Fruit fly (Drosophila melanogaster) S2 (cell line): ENCODE results near the gene CG6867.

Source experiments
- CG8478 ChIP-seq: fragments of >200 bp; optimal IDR thresholded peaks from 2 replicates; lab custom pipeline; 2018
- CTCF ChIP-seq, 2 experiments: fragments of >200 bp; optimal IDR thresholded peaks; 2 replicates each; lab custom pipeline; 2018

CG6867 gene

dm6 chrX:18023615-18024163, at the start of gene CG6867:
TSS of gene CG6867 (plus strand) at chrX:18023870.
- TF ChIP-seq CTCF (optimal IDR thresholded peaks at IDR 0.05; lab: Kevin White, UChicago) (no peak), CG8478 (no peak)

dm6 chrX:17995535-17995934, 28.1 kb upstream of the CG6867 start:
- TF ChIP-seq CG8478 = no peak
- no peak for TF ChIP-seq CTCF (optimal IDR thresholded peaks at IDR 0.05; lab: Kevin White, UChicago)

dm6 chrX:18003772-18004569, 19.7 kb upstream of the CG6867 start:
- TF ChIP-seq CTCF (optimal IDR thresholded peaks at IDR 0.05; lab: Kevin White, UChicago) = no peak

dm6 chrX:18007506-18007905, 16.2 kb upstream of the CG6867 start, which contains the start of gene CG12672:
TSS of gene CG12672 (minus strand) at chrX:18007606.
- no peak for TF ChIP-seq CG8478
- TF ChIP-seq CTCF (optimal IDR thresholded peaks at IDR 0.05; lab: Kevin White, UChicago) = no peak

dm6 chrX:18009438-18009837, 14.2 kb upstream of the CG6867 start:
- TF ChIP-seq CG8478 (no peak), CTCF (optimal IDR thresholded peaks at IDR 0.05; lab: Kevin White, UChicago) (no peak)

- TF ChIP-seq CG8478 (no peak), CTCF (optimal IDR thresholded peaks at IDR 0.05; lab: Kevin White, UChicago) (no peak)
These were observed 9.1 kb upstream of the CG6867 start for dm6 chrX:18014601-18015000.

- no peak for TF ChIP-seq CG8478
- TF ChIP-seq CTCF (optimal IDR thresholded peaks at IDR 0.05; lab: Kevin White, UChicago) = no peak
These were observed 5.1 kb upstream of the CG6867 start for dm6 chrX:18018437-18019100.

- TF ChIP-seq CTCF (optimal IDR thresholded peaks at IDR 0.05; lab: Kevin White, UChicago) (no peak), CG8478 (no peak)
These were observed 20.0 kb downstream of the CG6867 start, which contains the start of gene CG15373 for dm6 chrX:18043691-18044090. TSS of gene CG15373 (plus strand) at chrX:18043991.

- peak; percentile 79 to 84 for TF ChIP-seq CTCF (optimal IDR thresholded peaks at IDR 0.05; lab: Kevin White, UChicago)
- no peak for TF ChIP-seq CG8478
These were observed 28.5 kb downstream of the CG6867 start for dm6 chrX:18052135-18052534.

dm6 chrX:18057202-18057601, 33.5 kb downstream of the CG6867 start:
- TF ChIP-seq CTCF (optimal IDR thresholded peaks at IDR 0.05; lab: Kevin White, UChicago) (no peak), CG8478 (no peak)

dm6 chrX:18058108-18058507, 34.4 kb downstream of the CG6867 start:
- TF ChIP-seq CTCF (optimal IDR thresholded peaks at IDR 0.05; lab: Kevin White, UChicago) = no peak
- no peak for TF ChIP-seq CG8478

- TF ChIP-seq CTCF (optimal IDR thresholded peaks at IDR 0.05; lab: Kevin White, UChicago) (no peak), CG8478 (no peak)
These were observed 39.6 kb downstream of the CG6867 start, which contains the start of gene Sh for dm6 chrX:18063144-18063772. TSS of gene Sh (minus strand) at chrX:18063247.

- TF ChIP-seq CG8478 = no peak
- no peak for TF ChIP-seq CTCF (optimal IDR thresholded peaks at IDR 0.05; lab: Kevin White, UChicago)
These were observed 40.5 kb downstream of the CG6867 start, which contains the start of gene Dhc16F for dm6 chrX:18064183-18064582. TSS of gene Dhc16F (plus strand) at chrX:18064483.
